Worm (Caenorhabditis elegans) whole organism, early embryonic: ENCODE data around the gene T03E6.8.

Experiments used
- B0310.2 ChIP-seq: sonication (generic microtip); optimal IDR thresholded peaks from 2 replicates; lab custom pipeline; 2016; ENCODE audit warnings: mild to moderate bottlenecking, missing genetic modification characterization, missing compliant biosample characterization
- F13C5.2 ChIP-seq: sonication (generic microtip); optimal IDR thresholded peaks from 2 replicates; lab custom pipeline; 2017; ENCODE audit warnings: mild to moderate bottlenecking, missing genetic modification characterization, inconsistent platforms, missing compliant biosample characterization
- ama-1 ChIP-seq: fragments of 150-350 bp; optimal IDR thresholded peaks from 2 replicates; lab custom pipeline; 2014
- ceh-13 ChIP-seq: fragments of 200-800 bp; sonication (Bioruptor generic); optimal IDR thresholded peaks from 2 replicates; lab custom pipeline; 2018; ENCODE audit warnings: mild to moderate bottlenecking, missing genetic modification characterization, missing compliant biosample characterization
- ceh-36 ChIP-seq: sonication (generic microtip); optimal IDR thresholded peaks from 2 replicates; lab custom pipeline; 2016; ENCODE audit warnings: missing genetic modification characterization, inconsistent platforms, missing compliant biosample characterization
- ets-7 ChIP-seq: sonication (generic microtip); optimal IDR thresholded peaks from 2 replicates; lab custom pipeline; 2016; ENCODE audit warnings: missing genotype, missing genetic modification characterization, missing compliant biosample characterization
- flt-1 ChIP-seq: fragments of 200-800 bp; sonication (Bioruptor generic); IDR thresholded peaks from 2 replicates; pipeline ENCODE4 v1.3.6; 2022; ENCODE audit warnings: missing genetic modification characterization, missing compliant biosample characterization
- hmbx-1 ChIP-seq: sonication (generic microtip); optimal IDR thresholded peaks from 2 replicates; lab custom pipeline; 2016; ENCODE audit warnings: mild to moderate bottlenecking, missing genetic modification characterization, missing compliant biosample characterization
- hmg-4 ChIP-seq: fragments of 200-800 bp; sonication (Bioruptor generic); optimal IDR thresholded peaks from 2 replicates; lab custom pipeline; 2018; ENCODE audit warnings: mild to moderate bottlenecking, missing genetic modification characterization, missing compliant biosample characterization
- pes-1 ChIP-seq: fragments of 200-800 bp; sonication (Bioruptor generic); IDR thresholded peaks from 2 replicates; pipeline ENCODE4 v1.3.6; 2022; ENCODE audit warnings: missing genetic modification reagents, missing genetic modification characterization, missing compliant biosample characterization
- scrt-1 ChIP-seq: fragments of 200-800 bp; sonication (Bioruptor generic); IDR thresholded peaks from 2 replicates; pipeline ENCODE4 v1.3.6; 2022; ENCODE audit warnings: missing genetic modification characterization, missing compliant biosample characterization
- tbx-11 ChIP-seq: fragments of 200-800 bp; sonication (Bioruptor generic); IDR thresholded peaks from 2 replicates; pipeline ENCODE4 v1.3.6; 2022; ENCODE audit warnings: missing genetic modification characterization, missing compliant biosample characterization
- tra-4 ChIP-seq: sonication (generic microtip); optimal IDR thresholded peaks from 2 replicates; lab custom pipeline; 2017; ENCODE audit warnings: missing genetic modification characterization, missing compliant biosample characterization

- no peak for TF ChIP-seq ets-7 (tag; lab: Kevin White, UChicago)
- TF ChIP-seq B0310.2 (tag; lab: Kevin White, UChicago), result no peak
- TF ChIP-seq scrt-1, result no peak
- no peak for TF ChIP-seq ama-1
- TF ChIP-seq tra-4 (tag; lab: Kevin White, UChicago), result no peak
- no peak for TF ChIP-seq ceh-13 (GFP tag; lab: Kevin White, UChicago)
- no peak for TF ChIP-seq ceh-36 (tag; lab: Kevin White, UChicago)
- TF ChIP-seq hmg-4, result no peak
- no peak for TF ChIP-seq F13C5.2 (tag; lab: Kevin White, UChicago)
- no peak for TF ChIP-seq tbx-11 (GFP tag; lab: Robert Waterston, UW)
- no peak for TF ChIP-seq pes-1
- no peak for TF ChIP-seq flt-1 (GFP tag; lab: Robert Waterston, UW)
- TF ChIP-seq hmbx-1 (tag; lab: Kevin White, UChicago), result no peak
Measured at ce11 chrV:16598437-16598836, 4.6 kb downstream of the T03E6.8 start.
